Worm (Caenorhabditis elegans): ENCODE results near the gene cest-8.

The cest-8 gene

ce11 chrX:12216943-12217342, 2.5 kb upstream of the cest-8 start, which contains the start of gene C23H4.8:
Gene C23H4.8 (plus strand): TSS chrX:12217243.
- TF ChIP-seq unc-62 (GFP tag; optimal IDR thresholded peaks at IDR 0.05): no peak

- TF ChIP-seq unc-62 (GFP tag; optimal IDR thresholded peaks at IDR 0.05): no peak
Observed at ce11 chrX:12221817-12222216, 2.4 kb downstream of the cest-8 start, which contains the start of gene cest-9.2. Gene cest-9.2 (plus strand): TSS chrX:12222117.

- TF ChIP-seq unc-62 (GFP tag; optimal IDR thresholded peaks at IDR 0.05): no peak
Observed at ce11 chrX:12222723-12223122, 3.3 kb downstream of the cest-8 start.

ce11 chrX:12225970-12226369, 6.5 kb downstream of the cest-8 start, which contains the start of gene cest-9.1:
Gene cest-9.1 (plus strand): TSS chrX:12226182.
- no peak for TF ChIP-seq unc-62 (GFP tag; optimal IDR thresholded peaks at IDR 0.05)

- no peak for TF ChIP-seq unc-62 (GFP tag; optimal IDR thresholded peaks at IDR 0.05)
Observed at ce11 chrX:12227130-12227529, 7.7 kb downstream of the cest-8 start.

ce11 chrX:12229651-12230050, 10.2 kb downstream of the cest-8 start, which contains the start of gene cest-7:
Gene cest-7 (plus strand): TSS chrX:12229951.
- TF ChIP-seq unc-62 (GFP tag; optimal IDR thresholded peaks at IDR 0.05): no peak

ce11 chrX:12230357-12230756, 10.9 kb downstream of the cest-8 start:
- TF ChIP-seq unc-62 (GFP tag; optimal IDR thresholded peaks at IDR 0.05): no peak

ce11 chrX:12234424-12234823, 15.0 kb downstream of the cest-8 start:
- no peak for TF ChIP-seq unc-62 (GFP tag; optimal IDR thresholded peaks at IDR 0.05)

ce11 chrX:12235388-12235787, 15.9 kb downstream of the cest-8 start, which contains the start of gene C23H4.6:
Gene C23H4.6 (plus strand): TSS chrX:12235606.
- TF ChIP-seq unc-62 (GFP tag; optimal IDR thresholded peaks at IDR 0.05): no peak

- TF ChIP-seq unc-62 (GFP tag; optimal IDR thresholded peaks at IDR 0.05): no peak
Observed at ce11 chrX:12241457-12241856, 22.0 kb downstream of the cest-8 start, which contains the start of gene cest-3. Gene cest-3 (plus strand): TSS chrX:12241646.

- TF ChIP-seq unc-62 (GFP tag; optimal IDR thresholded peaks at IDR 0.05): no peak
Observed at ce11 chrX:12242902-12243301, 23.4 kb downstream of the cest-8 start.

ce11 chrX:12248140-12248539, 28.7 kb downstream of the cest-8 start:
- no peak for TF ChIP-seq unc-62 (GFP tag; optimal IDR thresholded peaks at IDR 0.05)

ce11 chrX:12252189-12252588, 32.7 kb downstream of the cest-8 start:
- no peak for TF ChIP-seq unc-62 (GFP tag; optimal IDR thresholded peaks at IDR 0.05)

ce11 chrX:12256594-12257048, 37.2 kb downstream of the cest-8 start, which contains the start of gene E01G6.2:
Gene E01G6.2 (plus strand): TSS chrX:12256644.
- TF ChIP-seq unc-62 (GFP tag; optimal IDR thresholded peaks at IDR 0.05): no peak

- TF ChIP-seq unc-62 (GFP tag; optimal IDR thresholded peaks at IDR 0.05): no peak
Observed at ce11 chrX:12260381-12260931, 41.0 kb downstream of the cest-8 start, which contains the start of gene E01G6.1. Gene E01G6.1 (plus strand): TSS chrX:12260881.

- no peak for TF ChIP-seq unc-62 (GFP tag; optimal IDR thresholded peaks at IDR 0.05)
Observed at ce11 chrX:12270841-12271240, 51.4 kb downstream of the cest-8 start, which contains the start of gene otpl-8. Gene otpl-8 (minus strand): TSS chrX:12270941.
